Worm (Caenorhabditis elegans): ENCODE measurements around the gene dct-11.

dct-11 gene

DNA sequence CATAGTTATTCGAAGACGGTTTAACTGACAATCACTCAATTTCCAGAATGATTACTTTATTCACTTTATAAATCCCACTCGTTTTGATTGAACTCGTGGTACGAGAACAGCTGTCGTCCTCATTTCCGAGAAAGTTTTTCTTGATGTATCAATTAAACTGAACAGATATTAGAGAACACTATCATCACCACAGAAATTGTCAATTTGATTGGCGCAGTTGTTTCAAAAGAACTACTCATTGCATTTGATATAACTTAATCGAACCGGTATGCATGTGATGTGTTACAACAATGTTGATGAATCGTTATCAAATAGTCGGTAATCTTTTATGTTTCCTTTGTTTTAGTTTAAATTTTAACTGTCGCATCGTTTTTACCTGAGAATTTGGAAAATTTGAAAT is 2.5 kb downstream of the dct-11 start:
- no peak for TF ChIP-seq unc-62 (GFP tag; optimal IDR thresholded peaks at IDR 0.05)

DNA sequence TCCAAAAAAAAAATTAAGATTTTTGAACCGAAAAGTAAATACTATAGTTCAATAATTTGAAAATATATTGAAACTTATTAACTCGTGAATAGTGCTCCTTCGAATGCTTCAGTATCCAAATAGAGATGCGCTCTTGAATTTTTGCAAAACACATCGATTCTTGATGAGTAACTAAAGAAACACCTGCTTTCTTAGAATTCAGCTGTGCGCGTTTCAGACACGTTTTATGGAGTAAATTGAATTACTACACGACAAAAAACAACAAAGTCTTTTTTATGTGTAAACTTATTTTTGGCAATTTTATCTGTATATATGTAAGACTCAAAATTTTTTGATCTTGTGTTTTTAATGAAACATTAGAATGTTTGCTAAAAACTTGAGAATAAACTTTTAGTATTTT is 3.1 kb downstream of the dct-11 start:
- TF ChIP-seq unc-62 (GFP tag; optimal IDR thresholded peaks at IDR 0.05): no peak

DNA sequence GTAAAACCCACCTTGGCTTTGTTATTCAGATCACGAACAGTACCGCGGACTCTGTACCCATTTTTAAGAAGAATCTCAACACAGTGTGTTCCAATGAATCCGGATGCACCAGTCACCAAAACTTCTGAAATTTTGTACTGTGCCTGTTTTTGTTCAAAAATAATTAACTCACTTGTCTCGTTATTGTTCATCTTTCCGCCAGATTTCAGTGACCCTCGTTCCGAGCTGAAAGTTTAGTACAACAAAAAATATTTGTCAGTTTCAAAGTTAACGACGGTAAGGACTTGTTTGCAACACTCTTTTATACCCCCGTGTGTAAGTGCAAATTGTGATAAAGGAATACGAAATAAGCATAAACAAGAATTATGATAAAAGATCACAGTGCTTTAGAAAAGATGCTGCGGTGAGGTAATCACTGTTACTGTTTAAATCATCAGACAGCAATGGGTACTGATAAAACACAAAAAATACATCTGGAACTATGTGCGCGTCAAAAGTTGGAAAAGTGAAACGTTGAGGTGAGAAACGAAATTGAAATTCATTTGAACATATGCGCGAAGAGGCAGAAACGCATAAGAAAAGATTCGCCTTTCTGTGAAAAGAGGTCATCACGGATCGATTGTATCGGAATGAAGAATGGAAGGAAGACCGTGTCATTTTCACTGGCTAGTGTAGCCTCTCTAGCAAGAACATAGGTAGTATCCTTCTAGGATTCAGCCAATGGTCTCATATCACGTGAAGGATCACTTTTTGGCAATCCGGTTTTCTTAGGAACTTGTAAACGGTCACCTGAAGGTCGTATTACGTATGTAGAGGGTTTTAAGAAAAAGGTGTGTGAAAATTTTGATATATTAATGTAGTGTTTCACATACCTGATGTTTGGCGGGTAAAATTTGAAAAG is 4.7 kb downstream of the dct-11 start, which contains the start of gene F13D11.4:
F13D11.4 (minus strand) TSS at position 225 of the 901 bp plus-strand sequence.
- no peak for TF ChIP-seq unc-62 (GFP tag; optimal IDR thresholded peaks at IDR 0.05)

DNA sequence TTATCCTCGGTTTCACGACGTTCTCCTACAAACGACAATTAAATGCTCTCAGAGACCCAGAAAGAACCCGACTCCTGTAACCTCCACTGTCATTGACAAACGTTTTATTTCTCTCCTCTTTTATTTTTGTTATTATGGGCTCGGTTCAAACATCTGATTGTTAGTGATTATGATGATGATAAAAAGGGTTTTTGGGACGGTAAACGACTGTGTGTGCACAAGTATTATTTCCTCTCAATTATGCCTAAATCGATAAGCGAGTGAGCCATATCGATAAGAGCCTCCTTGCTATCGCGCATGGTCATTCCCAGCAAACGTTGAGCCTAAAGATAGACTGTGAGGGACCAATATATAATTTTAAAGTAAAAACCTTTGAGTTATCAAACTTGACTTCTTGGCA is 7.8 kb downstream of the dct-11 start:
- no peak for TF ChIP-seq unc-62 (GFP tag; optimal IDR thresholded peaks at IDR 0.05)

DNA sequence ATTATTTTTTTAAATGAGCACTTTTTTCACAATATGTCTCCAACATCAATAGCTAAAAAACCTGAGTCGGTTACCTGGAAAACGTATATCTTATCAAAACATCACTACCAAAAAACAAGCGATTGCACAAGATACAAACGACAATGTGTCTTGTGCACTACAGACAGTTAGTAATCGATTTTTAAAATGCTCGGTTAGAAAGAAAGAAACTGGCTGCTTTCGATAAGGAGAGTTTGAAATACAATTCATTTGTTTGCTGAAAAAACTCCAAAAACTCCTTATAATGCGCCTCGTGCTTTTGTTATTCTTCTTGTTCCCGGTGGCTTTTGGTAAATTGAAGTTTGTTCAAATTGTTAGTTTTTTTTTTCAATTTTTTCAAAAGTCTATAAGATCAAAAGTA is 10.4 kb downstream of the dct-11 start, which contains the start of gene acp-5:
acp-5 (plus strand) TSS at position 261 of the 400 bp plus-strand sequence.
- TF ChIP-seq unc-62 (GFP tag; optimal IDR thresholded peaks at IDR 0.05): no peak

DNA sequence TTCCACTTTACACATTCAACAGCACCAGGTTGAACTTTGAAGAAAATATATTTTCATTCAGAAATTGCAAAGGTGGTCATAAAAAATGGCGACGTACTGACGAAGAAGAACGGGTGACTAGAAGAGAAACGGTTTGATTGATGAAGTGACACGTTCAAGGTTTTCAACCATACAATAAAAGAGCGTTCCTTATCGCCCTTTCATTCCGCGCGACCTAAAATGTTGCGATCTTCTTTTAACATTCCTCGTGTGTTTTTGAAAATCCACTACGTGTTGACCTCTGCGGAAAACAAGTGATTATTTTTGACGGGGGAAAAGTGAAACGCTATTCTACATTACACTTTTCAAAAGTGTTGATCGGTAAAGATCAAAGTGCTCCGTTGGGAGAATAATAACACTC is 11.5 kb downstream of the dct-11 start:
- TF ChIP-seq unc-62 (GFP tag; optimal IDR thresholded peaks at IDR 0.05): no peak

DNA sequence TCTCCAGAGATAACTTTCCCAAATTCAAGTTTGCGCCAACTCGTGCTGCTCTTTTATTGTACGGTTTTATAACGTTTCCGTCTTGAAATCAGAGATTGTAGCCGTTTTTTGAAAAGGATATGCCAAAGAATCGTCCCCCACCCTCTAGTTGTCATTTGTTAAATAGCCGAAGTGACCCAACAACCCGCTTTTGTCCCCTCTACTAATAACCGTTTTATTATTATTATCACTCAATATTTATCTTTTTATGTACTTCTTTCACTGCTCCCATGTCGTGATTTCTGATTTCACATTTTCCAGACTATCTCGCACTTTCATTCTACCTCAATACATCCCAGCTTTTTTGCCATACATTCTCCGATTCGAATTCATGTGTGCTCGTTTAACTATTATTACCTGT is 12.6 kb downstream of the dct-11 start:
- TF ChIP-seq unc-62 (GFP tag; optimal IDR thresholded peaks at IDR 0.05): no peak

DNA sequence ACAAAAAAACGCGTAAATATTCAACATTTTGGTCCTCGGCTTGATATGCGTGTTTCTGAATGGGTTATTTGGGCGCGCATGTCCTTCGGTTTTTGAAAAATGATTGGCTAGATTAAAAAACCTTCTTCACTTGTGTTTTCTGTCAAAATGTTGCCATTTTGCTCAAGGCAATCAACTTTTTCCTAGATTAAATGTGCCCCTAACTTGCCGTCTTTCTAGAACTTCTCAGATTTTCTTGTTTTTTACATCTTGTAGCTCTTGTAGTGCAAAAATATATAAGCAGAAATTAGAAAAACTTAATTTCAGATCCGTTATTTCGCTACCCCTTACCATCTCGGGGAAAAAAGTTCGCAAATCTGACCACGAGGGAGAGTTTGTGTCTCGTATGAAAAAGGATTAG is 17.7 kb downstream of the dct-11 start, which contains the start of gene hbl-1:
hbl-1 (plus strand) TSS at position 301 of the 400 bp plus-strand sequence.
- TF ChIP-seq unc-62 (GFP tag; optimal IDR thresholded peaks at IDR 0.05): no peak

DNA sequence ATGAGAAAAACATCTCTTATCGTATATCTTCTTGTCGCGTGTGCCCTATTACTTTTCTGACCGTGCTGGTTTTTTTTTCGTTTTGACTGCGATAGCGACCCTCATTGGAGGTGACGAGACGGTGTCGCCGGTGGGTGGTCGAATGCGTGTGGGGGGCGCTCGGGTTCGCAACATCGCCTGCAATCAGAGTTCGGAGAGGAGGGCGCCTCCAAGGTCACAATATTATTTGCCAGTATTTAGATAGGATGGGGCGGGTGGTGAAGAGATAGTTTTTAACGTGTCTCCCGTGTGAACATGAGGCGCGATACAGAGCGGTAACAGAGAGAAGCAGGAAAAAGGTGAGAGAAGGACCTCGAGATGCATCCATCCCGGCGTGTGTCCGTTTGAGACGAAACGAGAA is 18.7 kb downstream of the dct-11 start:
- TF ChIP-seq unc-62 (GFP tag; optimal IDR thresholded peaks at IDR 0.05): no peak

DNA sequence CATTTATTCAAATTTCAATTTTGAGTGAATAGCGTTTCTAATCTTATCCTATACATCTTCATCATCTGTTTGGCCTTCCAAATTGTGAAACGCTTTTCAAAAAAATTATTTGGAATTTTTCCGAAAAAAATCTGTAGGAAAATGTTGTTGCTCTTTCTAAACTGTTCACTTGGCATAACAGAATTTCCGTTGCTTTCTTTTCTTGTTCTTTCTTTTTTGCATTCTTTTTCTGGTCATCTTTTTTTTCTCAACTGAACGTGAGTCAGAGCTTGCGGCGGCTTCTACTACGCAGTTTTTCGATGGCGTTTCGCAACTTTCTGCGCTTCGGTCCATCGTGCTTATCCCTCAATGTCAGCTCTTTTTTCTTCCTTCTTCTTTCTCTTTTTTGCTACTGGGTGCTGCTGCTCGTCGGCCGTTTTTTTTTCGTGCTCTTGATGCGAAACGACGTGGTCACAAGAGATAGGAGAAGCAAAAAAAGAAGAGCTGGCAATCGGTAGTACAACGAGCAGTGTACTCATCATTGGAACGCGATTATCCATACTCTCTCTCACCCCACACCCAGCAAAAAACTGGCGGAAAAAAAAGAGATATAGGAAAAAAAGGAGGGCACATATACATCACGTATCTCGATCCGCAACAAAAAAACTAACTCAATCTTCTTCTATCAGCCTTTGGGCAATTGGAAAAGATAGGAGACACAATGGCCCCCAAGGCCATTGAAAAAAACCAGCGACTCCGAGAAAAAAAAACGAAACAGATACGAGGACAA is 19.7 kb downstream of the dct-11 start:
- no peak for TF ChIP-seq unc-62 (GFP tag; optimal IDR thresholded peaks at IDR 0.05)

DNA sequence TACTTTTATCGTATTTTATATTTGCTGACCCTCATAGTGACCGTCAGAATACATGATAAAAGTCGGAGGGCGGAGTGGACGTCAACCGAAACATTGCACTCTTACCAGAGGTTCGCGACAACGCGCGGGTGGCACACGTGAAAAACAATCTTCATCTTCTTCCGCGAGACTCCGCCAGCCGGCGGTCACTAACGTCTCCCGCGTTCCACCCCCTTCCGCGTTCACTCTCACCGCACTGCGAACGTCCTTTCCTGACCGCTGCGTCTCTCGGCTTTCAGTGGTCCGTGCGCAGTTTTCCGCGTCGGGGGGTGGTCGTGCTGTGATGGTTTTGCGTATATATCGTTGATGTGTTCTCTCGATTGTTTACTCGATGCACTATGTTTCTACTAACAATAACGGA is 21.4 kb downstream of the dct-11 start:
- no peak for TF ChIP-seq unc-62 (GFP tag; optimal IDR thresholded peaks at IDR 0.05)

DNA sequence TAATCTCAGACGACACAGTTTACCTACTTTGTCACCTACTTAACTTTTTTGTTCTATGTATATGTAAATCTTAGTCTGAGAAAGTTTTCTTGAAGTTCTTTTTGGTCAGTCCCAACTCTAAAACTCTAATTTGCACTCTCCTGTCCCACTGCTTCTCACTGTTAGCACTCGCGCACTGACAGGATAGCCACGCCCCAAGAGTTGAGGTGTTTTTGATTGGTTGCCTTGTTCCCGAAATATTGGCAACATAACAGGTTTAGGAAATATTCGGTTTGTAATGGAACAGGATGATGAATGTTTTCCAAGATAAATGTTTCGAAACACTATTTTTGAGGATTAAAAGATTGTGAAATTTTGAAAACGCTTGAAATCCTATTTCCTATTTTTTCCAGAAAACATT is 22.5 kb downstream of the dct-11 start:
- TF ChIP-seq unc-62 (GFP tag; optimal IDR thresholded peaks at IDR 0.05): no peak

DNA sequence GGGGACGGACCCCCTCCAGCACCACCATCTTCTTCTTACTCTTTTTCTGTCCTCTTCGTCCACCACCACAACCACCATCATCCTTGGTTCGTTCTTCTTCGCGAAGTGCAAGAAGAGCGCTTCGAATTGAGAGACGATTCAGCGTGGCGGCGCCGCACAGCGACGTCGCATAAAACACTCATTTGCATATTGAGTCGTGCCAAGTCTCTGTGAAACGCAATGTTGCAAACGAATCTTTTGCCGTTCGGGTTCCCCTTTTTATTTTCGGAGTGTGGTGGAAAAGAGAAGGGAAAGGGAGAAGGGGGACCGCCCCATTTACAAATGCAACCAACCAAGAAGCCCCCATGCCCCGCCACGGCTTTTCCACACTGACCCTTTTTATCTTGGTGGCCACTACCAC is 23.2 kb downstream of the dct-11 start:
- no peak for TF ChIP-seq unc-62 (GFP tag; optimal IDR thresholded peaks at IDR 0.05)

DNA sequence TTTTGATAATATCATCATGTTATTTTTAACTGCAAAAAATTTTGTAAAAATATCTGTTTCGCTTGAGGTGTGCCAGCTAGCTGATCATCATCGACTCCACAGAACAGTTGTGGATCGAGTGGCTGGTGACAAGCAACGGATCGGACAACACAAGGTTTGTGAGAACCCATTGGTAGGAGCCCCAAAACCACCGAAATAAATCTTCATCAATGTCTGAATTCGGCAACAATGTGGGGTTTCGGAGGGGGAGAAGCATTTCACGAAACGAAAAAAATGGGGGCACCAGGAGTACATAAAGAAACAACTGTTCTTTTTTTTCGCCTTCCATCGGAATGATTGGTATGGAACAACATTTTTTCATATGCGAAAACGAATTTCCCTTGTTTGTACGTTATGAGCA is 24.2 kb downstream of the dct-11 start:
- TF ChIP-seq unc-62 (GFP tag; optimal IDR thresholded peaks at IDR 0.05): no peak

DNA sequence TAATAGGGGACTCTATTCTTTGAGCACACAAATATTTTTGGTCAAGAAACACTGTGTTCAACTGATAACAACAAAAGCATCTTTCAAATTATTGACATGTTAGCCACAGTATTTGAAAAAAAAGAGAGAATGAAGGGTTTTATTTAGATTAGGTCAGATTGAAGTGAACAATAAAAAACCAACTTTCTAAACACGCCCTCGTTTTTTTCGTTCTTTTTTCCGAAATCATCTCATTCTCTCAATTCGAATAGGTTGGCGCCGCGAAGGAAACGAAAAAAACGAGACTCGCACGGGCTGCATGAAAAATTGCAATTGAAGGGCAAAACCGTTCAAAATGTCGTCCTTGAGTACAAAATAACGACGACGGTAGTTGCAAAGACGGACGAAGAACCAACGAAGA is 25.2 kb downstream of the dct-11 start:
- no peak for TF ChIP-seq unc-62 (GFP tag; optimal IDR thresholded peaks at IDR 0.05)

DNA sequence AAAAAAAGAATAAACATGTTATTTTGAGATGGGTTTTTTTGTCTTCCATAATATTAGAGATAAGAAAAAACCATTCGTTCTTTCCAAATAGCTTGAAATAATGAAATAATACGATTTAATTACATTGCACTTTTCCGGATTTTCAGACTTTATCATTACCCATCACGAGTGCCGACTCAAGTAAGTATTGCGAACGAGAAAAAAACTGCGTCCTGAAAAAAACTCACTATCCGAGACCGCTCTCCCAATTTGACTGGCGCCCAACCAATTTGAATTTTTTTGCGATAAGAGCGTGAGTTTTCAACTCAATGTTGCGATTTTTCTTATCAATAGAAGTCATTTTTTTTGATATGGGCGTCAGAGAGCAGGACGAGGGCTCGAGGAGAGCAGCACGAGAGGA is 26.5 kb downstream of the dct-11 start:
- no peak for TF ChIP-seq unc-62 (GFP tag; optimal IDR thresholded peaks at IDR 0.05)

Data from whole organism, dauer.